Fruit fly (Drosophila melanogaster): ENCODE data around the gene Scamp.

Scamp gene

dm6 chrX:15475791-15476190, 26.1 kb upstream of the Scamp start, which contains the start of gene CG6324:
Gene CG6324, plus strand, starts transcription at chrX:15476091.
- no peak for TF ChIP-seq Dll (optimal IDR thresholded peaks at IDR 0.05)
- TF ChIP-seq usp (GFP tag; optimal IDR thresholded peaks at IDR 0.05) = no peak
- TF ChIP-seq psq (optimal IDR thresholded peaks at IDR 0.05) = no peak
- TF ChIP-seq pan (optimal IDR thresholded peaks at IDR 0.05) = no peak
- no peak for TF ChIP-seq EcR (GFP tag; optimal IDR thresholded peaks at IDR 0.05)

DNA sequence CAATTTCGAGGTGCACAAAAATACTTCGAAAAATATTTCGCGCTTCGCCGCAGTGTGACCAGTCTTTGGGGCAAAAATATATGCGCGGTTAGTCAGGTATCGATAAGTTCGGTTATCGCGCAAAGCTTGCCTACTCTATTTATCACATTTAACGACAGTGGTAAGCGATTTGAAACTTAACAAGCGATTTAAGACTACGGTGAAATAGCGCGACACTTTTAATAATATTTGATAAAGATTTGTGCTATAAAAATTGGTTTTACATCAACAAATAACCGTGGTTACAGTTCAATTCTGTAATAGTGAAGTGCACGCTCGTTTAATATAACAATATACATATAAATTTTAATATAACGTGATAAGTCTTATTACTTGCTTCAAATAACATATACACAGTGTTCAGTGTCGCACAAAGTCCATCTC, 25.7 kb upstream of the Scamp start, which contains the start of gene mh:
TSS of gene mh (minus strand) at position 34 of the 423 bp plus-strand sequence.
- TF ChIP-seq CG8478 (optimal IDR thresholded peaks at IDR 0.05) (no peak), usp (GFP tag; optimal IDR thresholded peaks at IDR 0.05) (no peak), psq (optimal IDR thresholded peaks at IDR 0.05) (no peak), EcR (GFP tag; optimal IDR thresholded peaks at IDR 0.05) (no peak), Dll (optimal IDR thresholded peaks at IDR 0.05) (no peak), pan (optimal IDR thresholded peaks at IDR 0.05) (no peak)

- TF ChIP-seq Dll (optimal IDR thresholded peaks at IDR 0.05) (no peak), EcR (GFP tag; optimal IDR thresholded peaks at IDR 0.05) (no peak), psq (optimal IDR thresholded peaks at IDR 0.05) (no peak), CG8478 (optimal IDR thresholded peaks at IDR 0.05) (no peak), usp (GFP tag; optimal IDR thresholded peaks at IDR 0.05) (no peak), pan (optimal IDR thresholded peaks at IDR 0.05) (no peak)
Measured at dm6 chrX:15471904-15472303, 22.2 kb upstream of the Scamp start, which contains the start of the genes Grip128 and Alg14. Gene Grip128, minus strand, starts transcription at chrX:15472119. Gene Alg14, plus strand, starts transcription at chrX:15472164.

DNA sequence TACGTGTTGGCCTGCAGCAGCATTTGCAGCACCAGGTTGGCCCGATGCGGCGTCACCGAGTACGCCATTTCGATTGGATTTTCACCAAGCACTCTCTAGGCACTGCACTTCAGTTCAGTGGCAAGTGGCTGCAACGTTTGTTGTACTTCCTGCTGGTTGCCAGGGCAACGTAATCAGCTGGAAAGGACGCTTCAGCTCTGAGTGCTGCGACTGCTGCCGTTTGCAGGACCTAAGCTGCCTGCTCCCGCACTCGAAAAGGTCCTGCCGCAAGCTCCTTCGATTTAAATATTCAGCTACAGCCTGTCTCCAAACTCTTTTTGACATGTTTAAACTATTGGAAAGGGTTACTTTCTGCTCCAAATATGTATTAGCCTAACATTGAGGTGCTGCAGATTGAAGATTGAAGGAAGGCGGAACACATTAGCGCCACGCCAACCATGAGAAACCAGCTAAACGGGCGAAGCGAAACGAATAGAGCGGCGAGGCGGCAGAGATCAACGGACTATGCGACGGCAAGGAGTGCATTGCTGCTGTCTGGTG, 17.8 kb upstream of the Scamp start, which contains the start of the genes CG15642 and CG15641:
TSS of gene CG15642 (minus strand) at position 356 of the 540 bp plus-strand sequence.
TSS of gene CG15641 (plus strand) at position 490 of the 540 bp plus-strand sequence.
- no peak for TF ChIP-seq EcR (GFP tag; optimal IDR thresholded peaks at IDR 0.05)
- TF ChIP-seq psq (optimal IDR thresholded peaks at IDR 0.05) = no peak
- no peak for TF ChIP-seq CG8478 (optimal IDR thresholded peaks at IDR 0.05)
- TF ChIP-seq usp (GFP tag; optimal IDR thresholded peaks at IDR 0.05) = no peak
- TF ChIP-seq Dll (optimal IDR thresholded peaks at IDR 0.05) = no peak
- no peak for TF ChIP-seq pan (optimal IDR thresholded peaks at IDR 0.05)

dm6 chrX:15465410-15465809, 15.7 kb upstream of the Scamp start:
- TF ChIP-seq psq (optimal IDR thresholded peaks at IDR 0.05) (no peak), pan (optimal IDR thresholded peaks at IDR 0.05) (no peak), EcR (GFP tag; optimal IDR thresholded peaks at IDR 0.05) (no peak), usp (GFP tag; optimal IDR thresholded peaks at IDR 0.05) (no peak), Dll (optimal IDR thresholded peaks at IDR 0.05) (no peak), CG8478 (optimal IDR thresholded peaks at IDR 0.05) (no peak)

DNA sequence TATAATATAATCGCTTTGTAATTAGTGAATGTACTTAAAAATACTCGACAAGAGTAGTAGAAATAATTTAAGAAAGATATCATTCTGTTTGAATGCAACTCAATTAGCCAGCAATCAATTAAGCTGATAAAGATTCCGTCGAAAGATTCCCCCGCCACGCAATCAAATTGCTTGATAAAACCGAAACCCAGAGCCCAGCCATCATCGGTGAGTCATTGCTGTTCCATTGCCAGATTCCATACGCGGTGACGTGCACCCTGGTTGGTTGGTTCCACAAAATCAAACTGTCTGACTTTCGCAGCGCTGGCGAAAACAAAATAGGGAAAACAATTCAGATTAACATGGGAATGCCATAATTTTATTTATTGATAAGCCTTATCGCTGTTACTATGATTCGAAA, 14.8 kb upstream of the Scamp start:
- no peak for TF ChIP-seq CG8478 (optimal IDR thresholded peaks at IDR 0.05)
- TF ChIP-seq pan (optimal IDR thresholded peaks at IDR 0.05) = no peak
- TF ChIP-seq EcR (GFP tag; optimal IDR thresholded peaks at IDR 0.05) = no peak
- no peak for TF ChIP-seq usp (GFP tag; optimal IDR thresholded peaks at IDR 0.05)
- no peak for TF ChIP-seq psq (optimal IDR thresholded peaks at IDR 0.05)
- no peak for TF ChIP-seq Dll (optimal IDR thresholded peaks at IDR 0.05)

dm6 chrX:15462436-15462857, 12.8 kb upstream of the Scamp start, which contains the start of the genes shtd, CG6294 and CG6299:
Gene shtd, minus strand, starts transcription at chrX:15462441.
Gene CG6294, plus strand, starts transcription at chrX:15462722.
Gene CG6299, plus strand, starts transcription at chrX:15462722.
- no peak for TF ChIP-seq EcR (GFP tag; optimal IDR thresholded peaks at IDR 0.05)
- TF ChIP-seq psq (optimal IDR thresholded peaks at IDR 0.05) = no peak
- no peak for TF ChIP-seq usp (GFP tag; optimal IDR thresholded peaks at IDR 0.05)
- no peak for TF ChIP-seq CG8478 (optimal IDR thresholded peaks at IDR 0.05)
- no peak for TF ChIP-seq pan (optimal IDR thresholded peaks at IDR 0.05)
- no peak for TF ChIP-seq Dll (optimal IDR thresholded peaks at IDR 0.05)

DNA sequence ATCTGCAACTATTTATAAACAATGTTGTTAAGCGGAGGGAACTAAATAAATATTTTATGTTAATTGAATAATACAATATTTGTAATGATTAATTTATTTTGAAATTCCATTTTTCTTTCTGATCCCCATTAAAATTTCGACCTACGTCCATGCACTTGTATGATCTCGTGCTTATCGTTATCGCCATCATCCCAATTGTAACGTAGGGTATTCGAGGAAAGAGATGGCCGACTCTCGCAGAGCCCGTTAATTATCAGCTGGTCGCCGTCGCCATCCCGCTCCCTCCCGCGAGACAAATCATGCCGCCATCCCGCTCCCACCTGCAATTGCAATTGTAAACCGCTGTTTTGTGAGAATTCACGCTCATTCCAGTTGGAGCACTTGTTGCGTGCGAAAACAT, 3.4 kb upstream of the Scamp start, which contains the start of gene CG11655:
TSS of gene CG11655 (plus strand) at position 351 of the 400 bp plus-strand sequence.
- TF ChIP-seq EcR (GFP tag; optimal IDR thresholded peaks at IDR 0.05) (no peak), psq (optimal IDR thresholded peaks at IDR 0.05) (no peak), CG8478 (optimal IDR thresholded peaks at IDR 0.05) (no peak), Dll (optimal IDR thresholded peaks at IDR 0.05) (no peak), pan (optimal IDR thresholded peaks at IDR 0.05) (no peak), usp (GFP tag; optimal IDR thresholded peaks at IDR 0.05) (no peak)

DNA sequence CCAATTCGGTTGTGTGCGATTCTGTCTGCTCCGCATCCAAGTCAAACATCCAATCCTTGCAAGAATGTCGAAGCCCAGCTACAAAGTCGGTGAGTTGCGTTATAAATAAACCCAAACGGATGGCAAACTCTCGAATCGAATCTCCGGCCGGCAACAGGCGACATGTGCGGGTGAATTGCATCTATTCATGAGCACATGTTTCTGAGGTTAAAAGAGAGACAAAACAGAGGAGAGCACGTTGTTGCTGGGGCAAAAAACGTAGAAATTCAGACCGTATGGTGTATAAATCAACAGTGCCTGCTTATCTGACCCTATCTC, 603 bp upstream of the Scamp start:
- TF ChIP-seq usp (GFP tag; optimal IDR thresholded peaks at IDR 0.05) (no peak), psq (optimal IDR thresholded peaks at IDR 0.05) (no peak), EcR (GFP tag; optimal IDR thresholded peaks at IDR 0.05) (no peak), CG8478 (optimal IDR thresholded peaks at IDR 0.05) (no peak), pan (optimal IDR thresholded peaks at IDR 0.05) (no peak), Dll (optimal IDR thresholded peaks at IDR 0.05) (no peak)

- TF ChIP-seq pan (optimal IDR thresholded peaks at IDR 0.05) = no peak
- no peak for TF ChIP-seq CG8478 (optimal IDR thresholded peaks at IDR 0.05)
- TF ChIP-seq usp (GFP tag; optimal IDR thresholded peaks at IDR 0.05) = no peak
- no peak for TF ChIP-seq psq (optimal IDR thresholded peaks at IDR 0.05)
- TF ChIP-seq Dll (optimal IDR thresholded peaks at IDR 0.05) = no peak
Measured at dm6 chrX:15448809-15449208, 874 bp downstream of the Scamp start.

- TF ChIP-seq pan (optimal IDR thresholded peaks at IDR 0.05) = no peak
- TF ChIP-seq psq (optimal IDR thresholded peaks at IDR 0.05) = no peak
- no peak for TF ChIP-seq EcR (GFP tag; optimal IDR thresholded peaks at IDR 0.05)
Measured at dm6 chrX:15448136-15448535, 1.5 kb downstream of the Scamp start.

- no peak for TF ChIP-seq usp (GFP tag; optimal IDR thresholded peaks at IDR 0.05)
- TF ChIP-seq EcR (GFP tag; optimal IDR thresholded peaks at IDR 0.05) = no peak
- TF ChIP-seq psq (optimal IDR thresholded peaks at IDR 0.05) = no peak
- TF ChIP-seq Dll (optimal IDR thresholded peaks at IDR 0.05) = no peak
- TF ChIP-seq pan (optimal IDR thresholded peaks at IDR 0.05) = no peak
- no peak for TF ChIP-seq CG8478 (optimal IDR thresholded peaks at IDR 0.05)
Measured at dm6 chrX:15443502-15443901, 6.2 kb downstream of the Scamp start.

Measured in whole organism.